Worm (Caenorhabditis elegans): ENCODE results near the gene F48C5.2.

DNA sequence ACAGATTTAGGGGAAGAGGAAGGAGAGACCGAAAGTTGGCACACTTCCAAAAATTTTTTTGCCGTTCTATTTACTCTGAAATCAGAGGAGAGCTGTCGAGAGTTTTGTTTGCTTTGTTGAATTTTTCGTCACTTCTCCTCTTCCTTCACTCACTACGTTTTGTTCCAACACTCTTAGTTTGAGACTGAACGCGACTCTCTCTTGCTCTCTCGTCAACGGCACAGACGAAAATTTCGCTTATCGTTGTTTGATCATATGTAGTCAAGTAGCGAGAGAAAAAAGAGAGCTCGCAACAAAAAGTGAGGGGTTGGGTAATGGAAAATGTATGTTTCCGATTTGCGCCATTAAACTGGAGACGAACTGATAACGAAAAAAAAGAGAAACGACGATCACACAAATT, 28.5 kb upstream of the F48C5.2 start:
- TF ChIP-seq M03D4.4 (tag; optimal IDR thresholded peaks at IDR 0.05), result no peak
- no peak for TF ChIP-seq hlh-1 (tag; optimal IDR thresholded peaks at IDR 0.05)
- TF ChIP-seq unc-39 (tag; optimal IDR thresholded peaks at IDR 0.05), result no peak
- TF ChIP-seq nhr-76 (tag; optimal IDR thresholded peaks at IDR 0.05), result no peak
- no peak for TF ChIP-seq lin-13 (tag; optimal IDR thresholded peaks at IDR 0.05)
- TF ChIP-seq ztf-11 (tag; optimal IDR thresholded peaks at IDR 0.05), result no peak
- no peak for TF ChIP-seq nhr-28 (tag; optimal IDR thresholded peaks at IDR 0.05)
- TF ChIP-seq ces-1 (GFP tag; optimal IDR thresholded peaks at IDR 0.05), result no peak
- TF ChIP-seq elt-1 (tag; optimal IDR thresholded peaks at IDR 0.05; ENCODE audit: borderline replicate concordance, insufficient read depth), result no peak

Measured in whole organism, mixed stage, embryonic.